Fruit fly (Drosophila melanogaster): ENCODE results near the gene Whamy.

Gene Whamy

dm6 chr3R:9747272-9747874 lies 26.8 kb downstream of the Whamy start, which contains the start of gene CG12948 (continued):
- TF ChIP-seq CG12071 (GFP tag; optimal IDR thresholded peaks at IDR 0.05) (no peak), Dfd (GFP tag; optimal IDR thresholded peaks at IDR 0.05) (no peak), nmo (GFP tag; optimal IDR thresholded peaks at IDR 0.05) (peak; percentile 49), CG9727 (GFP tag; optimal IDR thresholded peaks at IDR 0.05) (peak; percentile 61), lilli (GFP tag; optimal IDR thresholded peaks at IDR 0.05) (peak; percentile 72), NK7.1 (GFP tag; optimal IDR thresholded peaks at IDR 0.05) (no peak), HmgD (GFP tag; optimal IDR thresholded peaks at IDR 0.05) (peak; percentile 21), CG6654 (GFP tag; optimal IDR thresholded peaks at IDR 0.05) (no peak), CG1647 (GFP tag; optimal IDR thresholded peaks at IDR 0.05) (no peak), CG3407 (GFP tag; optimal IDR thresholded peaks at IDR 0.05) (no peak), CG17359 (tag; optimal IDR thresholded peaks at IDR 0.05) (peak; percentile 39), Fer1 (GFP tag; optimal IDR thresholded peaks at IDR 0.05) (peak; percentile 57), Atf3 (GFP tag; optimal IDR thresholded peaks at IDR 0.05) (no peak), fu2 (GFP tag; optimal IDR thresholded peaks at IDR 0.05) (peak; percentile 3), tll (GFP tag; optimal IDR thresholded peaks at IDR 0.05) (no peak), jigr1 (GFP tag; IDR thresholded peaks at IDR 0.05) (no peak), CG10321 (GFP tag; IDR thresholded peaks at IDR 0.05) (no peak), pnt (GFP tag; optimal IDR thresholded peaks at IDR 0.05) (peak; percentile 25), sqz (GFP tag; optimal IDR thresholded peaks at IDR 0.05) (peak; percentile 97), crc (GFP tag; optimal IDR thresholded peaks at IDR 0.05) (peak; percentile 29), CG6175 (GFP tag; IDR thresholded peaks at IDR 0.05) (no peak), eyg (GFP tag; optimal IDR thresholded peaks at IDR 0.05) (no peak), cwo (GFP tag; optimal IDR thresholded peaks at IDR 0.05) (no peak), NC2β (GFP tag; optimal IDR thresholded peaks at IDR 0.05) (no peak), ind (GFP tag; optimal IDR thresholded peaks at IDR 0.05) (peak; percentile 45), Meics (GFP tag; optimal IDR thresholded peaks at IDR 0.05) (no peak), CG34224 (GFP tag; IDR thresholded peaks at IDR 0.05; ENCODE audit: partially characterized antibody) (peak; percentile 96), dmrt11E (tag; optimal IDR thresholded peaks at IDR 0.05) (peak; percentile 46), hth (optimal IDR thresholded peaks at IDR 0.05) (no peak), Drgx (GFP tag; IDR thresholded peaks at IDR 0.05) (0 out of 2 replicates have a peak, but pooled peaks have one; percentile 19), wdn (GFP tag; IDR thresholded peaks at IDR 0.05) (no peak), ERR (GFP tag; optimal IDR thresholded peaks at IDR 0.05) (peak; percentile 29), CG11695 (GFP tag; IDR thresholded peaks at IDR 0.05) (no peak), Myb (GFP tag; optimal IDR thresholded peaks at IDR 0.05) (peak; percentile 7), ac (GFP tag; optimal IDR thresholded peaks at IDR 0.05) (no peak), CG12659 (GFP tag; optimal IDR thresholded peaks at IDR 0.05) (peak; percentile 44), Adf1 (GFP tag; IDR thresholded peaks at IDR 0.05) (peak; percentile 26; the same call in 1 of the 2 replicates), CG18599 (GFP tag; optimal IDR thresholded peaks at IDR 0.05) (no peak), CG16815 (GFP tag; optimal IDR thresholded peaks at IDR 0.05) (no peak), CG11398 (GFP tag; optimal IDR thresholded peaks at IDR 0.05) (no peak), Oaz (GFP tag; IDR thresholded peaks at IDR 0.05) (no peak), sisA (GFP tag; IDR thresholded peaks at IDR 0.05) (no peak), Pdp1 (GFP tag; optimal IDR thresholded peaks at IDR 0.05) (peak; percentile 36 to 83), CG10543 (GFP tag; optimal IDR thresholded peaks at IDR 0.05) (peak; percentile 62), CG17385 (GFP tag; optimal IDR thresholded peaks at IDR 0.05) (peak; percentile 56), sna (GFP tag; IDR thresholded peaks at IDR 0.05; ENCODE audit: partially characterized antibody) (peak; percentile 96), tgo (GFP tag; IDR thresholded peaks at IDR 0.05) (0 out of 3 replicates have a peak, but pooled peaks have one; percentile 40), CG15601 (tag; optimal IDR thresholded peaks at IDR 0.05) (no peak), Poxn (GFP tag; IDR thresholded peaks at IDR 0.05) (no peak), trh (GFP tag; optimal IDR thresholded peaks at IDR 0.05) (no peak), Hmx (GFP tag; optimal IDR thresholded peaks at IDR 0.05) (no peak)

Data from whole organism, embryonic.